Worm (Caenorhabditis elegans): ENCODE measurements around the gene grl-5.
A peak's percentile ranks its signal among the peaks of the same experiment; 100 is the strongest.

Gene grl-5

ce11 chrV:4414613-4415071 is at the start of gene grl-5:
Gene grl-5, minus strand, starts transcription at chrV:4414663.
- TF ChIP-seq zip-8 (tag; optimal IDR thresholded peaks at IDR 0.05) (peak; percentile 48), snpc-4 (tag; optimal IDR thresholded peaks at IDR 0.05) (no peak)

- TF ChIP-seq nhr-2 (tag; optimal IDR thresholded peaks at IDR 0.05) (no peak), cnd-1 (tag; optimal IDR thresholded peaks at IDR 0.05) (no peak), lsy-2 (tag; optimal IDR thresholded peaks at IDR 0.05) (no peak), drap-1 (GFP tag; optimal IDR thresholded peaks at IDR 0.05) (no peak), ces-1 (GFP tag; optimal IDR thresholded peaks at IDR 0.05) (no peak), unc-39 (tag; optimal IDR thresholded peaks at IDR 0.05) (no peak), elt-3 (tag; optimal IDR thresholded peaks at IDR 0.05) (no peak)
These were observed 40.2 kb upstream of the grl-5 start, which contains the start of gene gnrr-5 for ce11 chrV:4454634-4455033. Gene gnrr-5, minus strand, starts transcription at chrV:4454734.

- TF ChIP-seq mep-1 (tag; optimal IDR thresholded peaks at IDR 0.05) (peak; percentile 29), ceh-43 (GFP tag; optimal IDR thresholded peaks at IDR 0.05) (no peak), blmp-1 (tag; optimal IDR thresholded peaks at IDR 0.05) (no peak), lin-32 (GFP tag; optimal IDR thresholded peaks at IDR 0.05) (no peak), ceh-39 (tag; optimal IDR thresholded peaks at IDR 0.05) (no peak), nhr-237 (tag; optimal IDR thresholded peaks at IDR 0.05) (peak; percentile 14), ces-1 (GFP tag; optimal IDR thresholded peaks at IDR 0.05) (peak; percentile 93), unc-39 (tag; optimal IDR thresholded peaks at IDR 0.05) (no peak), elt-3 (tag; optimal IDR thresholded peaks at IDR 0.05) (no peak), elt-1 (tag; optimal IDR thresholded peaks at IDR 0.05; ENCODE audit: borderline replicate concordance, insufficient read depth) (no peak), unc-62 (GFP tag; optimal IDR thresholded peaks at IDR 0.05) (no peak)
These were observed 36.1 kb upstream of the grl-5 start, which contains the start of gene rft-2 for ce11 chrV:4450523-4451089. Gene rft-2, minus strand, starts transcription at chrV:4450563.

- no peak for TF ChIP-seq elt-3 (tag; optimal IDR thresholded peaks at IDR 0.05)
- no peak for TF ChIP-seq nhr-76 (tag; optimal IDR thresholded peaks at IDR 0.05)
- no peak for TF ChIP-seq mab-5 (tag; optimal IDR thresholded peaks at IDR 0.05)
- no peak for TF ChIP-seq blmp-1 (tag; optimal IDR thresholded peaks at IDR 0.05)
- no peak for TF ChIP-seq nhr-237 (tag; optimal IDR thresholded peaks at IDR 0.05)
- no peak for TF ChIP-seq nhr-12 (tag; optimal IDR thresholded peaks at IDR 0.05)
- no peak for TF ChIP-seq ceh-39 (tag; optimal IDR thresholded peaks at IDR 0.05)
These were observed 33.2 kb upstream of the grl-5 start for ce11 chrV:4447637-4448036.

- TF ChIP-seq nhr-2 (tag; optimal IDR thresholded peaks at IDR 0.05), result no peak
- TF ChIP-seq unc-120 (tag; optimal IDR thresholded peaks at IDR 0.05; ENCODE audit: poor library complexity, severe bottlenecking), result no peak
- no peak for TF ChIP-seq hlh-1 (tag; optimal IDR thresholded peaks at IDR 0.05)
- no peak for TF ChIP-seq lin-32 (GFP tag; optimal IDR thresholded peaks at IDR 0.05)
- no peak for TF ChIP-seq lsy-2 (tag; optimal IDR thresholded peaks at IDR 0.05)
- TF ChIP-seq M03D4.4 (tag; optimal IDR thresholded peaks at IDR 0.05), result no peak
- no peak for TF ChIP-seq cnd-1 (tag; optimal IDR thresholded peaks at IDR 0.05)
- no peak for TF ChIP-seq ces-1 (GFP tag; optimal IDR thresholded peaks at IDR 0.05)
- no peak for TF ChIP-seq elt-1 (tag; optimal IDR thresholded peaks at IDR 0.05; ENCODE audit: borderline replicate concordance, insufficient read depth)
- no peak for TF ChIP-seq ceh-83 (GFP tag; optimal IDR thresholded peaks at IDR 0.05)
- no peak for TF ChIP-seq unc-39 (tag; optimal IDR thresholded peaks at IDR 0.05)
- TF ChIP-seq nhr-237 (tag; optimal IDR thresholded peaks at IDR 0.05), result no peak
- TF ChIP-seq bed-3 (GFP tag; optimal IDR thresholded peaks at IDR 0.05), result no peak
- TF ChIP-seq drap-1 (GFP tag; optimal IDR thresholded peaks at IDR 0.05), result no peak
- TF ChIP-seq nhr-12 (tag; optimal IDR thresholded peaks at IDR 0.05), result no peak
- no peak for TF ChIP-seq mls-2 (tag; optimal IDR thresholded peaks at IDR 0.05)
- no peak for TF ChIP-seq zip-8 (tag; optimal IDR thresholded peaks at IDR 0.05)
- TF ChIP-seq sptf-1 (tag; optimal IDR thresholded peaks at IDR 0.05), result no peak
- TF ChIP-seq pha-4 (tag; optimal IDR thresholded peaks at IDR 0.05), result no peak
- no peak for TF ChIP-seq ham-2 (GFP tag; optimal IDR thresholded peaks at IDR 0.05)
These were observed 28.4 kb upstream of the grl-5 start, which contains the start of gene rft-1 for ce11 chrV:4442749-4443381. Gene rft-1, minus strand, starts transcription at chrV:4443223.
